Worm (Caenorhabditis elegans) whole organism, L1 larva: ENCODE results near the gene F20H11.4.
A peak's percentile ranks its signal among the peaks of the same experiment; 100 is the strongest.

Experiments used
- C04F5.9 ChIP-seq: sonication (generic microtip); optimal IDR thresholded peaks from 2 replicates; lab custom pipeline; 2016; ENCODE audit warnings: missing genetic modification characterization, missing compliant biosample characterization
- C34B4.2 ChIP-seq: sonication (generic microtip); optimal IDR thresholded peaks from 2 replicates; lab custom pipeline; 2017; ENCODE audit warnings: mild to moderate bottlenecking, missing genetic modification characterization, missing compliant biosample characterization
- F16B12.6 ChIP-seq: fragments of 150-350 bp; optimal IDR thresholded peaks from 2 replicates; lab custom pipeline; 2014; ENCODE audit warnings: missing biosample characterization, missing genetic modification characterization
- ceh-8 ChIP-seq: fragments of 200-800 bp; sonication (Bioruptor generic); optimal IDR thresholded peaks from 2 replicates; lab custom pipeline; 2018; ENCODE audit warnings: mild to moderate bottlenecking, missing genetic modification characterization, moderate library complexity, missing compliant biosample characterization
- ceh-82 ChIP-seq, 3 experiments: fragments of 150-350 bp in 1 of 3; sonication (generic microtip) in 2 of 3; optimal IDR thresholded peaks; 2 replicates each; lab custom pipeline; 2014 to 2017; ENCODE audit warnings: missing biosample characterization in 3 of 3, missing genetic modification characterization in 3 of 3
- ceh-90 ChIP-seq: sonication (generic microtip); optimal IDR thresholded peaks from 2 replicates; lab custom pipeline; 2016; ENCODE audit warnings: missing genetic modification characterization, missing compliant biosample characterization
- ces-1 ChIP-seq: fragments of 150-350 bp; optimal IDR thresholded peaks from 2 replicates; lab custom pipeline; 2014; ENCODE audit warnings: missing biosample characterization, missing genetic modification reagents, missing genetic modification characterization
- dsc-1 ChIP-seq: sonication (generic microtip); optimal IDR thresholded peaks from 2 replicates; lab custom pipeline; 2016; ENCODE audit warnings: mild to moderate bottlenecking, missing genetic modification characterization, missing compliant biosample characterization
- efl-1 ChIP-seq, 4 experiments: fragments of 150-350 bp; optimal IDR thresholded peaks in 3 of 4; peaks in 1 of 4; 1 replicate in 1 of 4; 2 replicates in 3 of 4; lab custom pipeline; 2014; ENCODE audit warnings: missing biosample characterization in 2 of 4, missing genetic modification characterization in 2 of 4, missing genetic modification reagents in 2 of 4
- egl-13 ChIP-seq: sonication (generic microtip); optimal IDR thresholded peaks from 2 replicates; lab custom pipeline; 2016; ENCODE audit warnings: missing genotype, missing genetic modification reagents, missing genetic modification characterization, missing compliant biosample characterization
- egl-27 ChIP-seq, 2 experiments: fragments of 150-350 bp in 1 of 2; sonication (generic microtip); optimal IDR thresholded peaks; 3 replicates each; lab custom pipeline; 2017 to 2018; ENCODE audit warnings: missing biosample characterization in 2 of 2, missing genetic modification characterization in 2 of 2, missing genetic modification reagents in 2 of 2
- elt-3 ChIP-seq, 6 experiments: fragments of 150-350 bp in 1 of 6; sonication (generic microtip); optimal IDR thresholded peaks; 2 replicates each; lab custom pipeline; 2017 to 2018; ENCODE audit warnings: missing biosample characterization in 6 of 6, missing genetic modification characterization in 6 of 6, inconsistent platforms in 1 of 6
- fkh-8 ChIP-seq: sonication (generic microtip); optimal IDR thresholded peaks from 2 replicates; lab custom pipeline; 2016; ENCODE audit warnings: mild to moderate bottlenecking, missing genetic modification characterization, missing compliant biosample characterization
- hlh-17 ChIP-seq: fragments of 200-800 bp; sonication (Bioruptor generic); optimal IDR thresholded peaks from 2 replicates; lab custom pipeline; 2018; ENCODE audit warnings: missing genetic modification characterization, mild to moderate bottlenecking, missing compliant biosample characterization, moderate library complexity, borderline replicate concordance
- hpl-2 ChIP-seq: fragments of 150-350 bp; optimal IDR thresholded peaks from 2 replicates; lab custom pipeline; 2014; ENCODE audit warnings: missing biosample characterization, missing genetic modification reagents, missing genetic modification characterization
- isw-1 ChIP-seq: fragments of 200-800 bp; sonication (Bioruptor generic); IDR thresholded peaks from 2 replicates; pipeline ENCODE4 v1.3.6; 2022; ENCODE audit warnings: missing genetic modification characterization, missing compliant biosample characterization
- lin-14 ChIP-seq: fragments of 200-800 bp; sonication (Bioruptor generic); optimal IDR thresholded peaks from 2 replicates; lab custom pipeline; 2018; ENCODE audit warnings: mild to moderate bottlenecking, missing genetic modification characterization, moderate library complexity, missing compliant biosample characterization
- lin-35 ChIP-seq, 2 experiments: fragments of 150-350 bp; optimal IDR thresholded peaks; 2 replicates each; lab custom pipeline; 2014; ENCODE audit warnings: missing biosample characterization in 2 of 2, missing genetic modification characterization in 2 of 2, missing genetic modification reagents in 2 of 2
- lin-39 ChIP-seq: fragments of 150-350 bp; optimal IDR thresholded peaks from 2 replicates; lab custom pipeline; 2014; ENCODE audit warnings: missing biosample characterization, missing genetic modification reagents, missing genetic modification characterization
- lsy-2 ChIP-seq, 2 experiments: fragments of 150-350 bp; optimal IDR thresholded peaks; 2 replicates each; lab custom pipeline; 2014; ENCODE audit warnings: missing biosample characterization in 2 of 2, missing genetic modification characterization in 2 of 2
- mab-9 ChIP-seq: fragments of 200-800 bp; sonication (Bioruptor generic); IDR thresholded peaks from 2 replicates; pipeline ENCODE4 v1.3.6; 2022; ENCODE audit warnings: missing genetic modification reagents, missing genetic modification characterization, missing compliant biosample characterization
- mep-1 ChIP-seq: fragments of 150-350 bp; optimal IDR thresholded peaks from 2 replicates; lab custom pipeline; 2014; ENCODE audit warnings: missing biosample characterization, missing genetic modification characterization
- nhr-11 ChIP-seq: fragments of 150-350 bp; optimal IDR thresholded peaks from 2 replicates; lab custom pipeline; 2014; ENCODE audit warnings: missing biosample characterization, missing genetic modification characterization
- nhr-19 ChIP-seq: fragments of 200-800 bp; sonication (Bioruptor generic); conservative IDR thresholded peaks from 2 replicates; pipeline ENCODE4 v1.3.6; 2022; ENCODE audit warnings: missing genetic modification characterization, missing compliant biosample characterization
- nhr-71 ChIP-seq: sonication (generic microtip); optimal IDR thresholded peaks from 2 replicates; lab custom pipeline; 2016; ENCODE audit warnings: mild to moderate bottlenecking, missing genetic modification characterization, moderate library complexity, missing compliant biosample characterization
- pag-3 ChIP-seq: sonication (generic microtip); optimal IDR thresholded peaks from 2 replicates; lab custom pipeline; 2017; ENCODE audit warnings: missing genetic modification characterization, mild to moderate bottlenecking, missing compliant biosample characterization, antibody characterized with exemption, borderline replicate concordance; ENCODE audit not compliant: insufficient read depth
- pax-3 ChIP-seq: fragments of 200-800 bp; sonication (Bioruptor generic); optimal IDR thresholded peaks from 2 replicates; lab custom pipeline; 2018; ENCODE audit warnings: mild to moderate bottlenecking, missing genetic modification characterization, moderate library complexity, missing compliant biosample characterization
- rnt-1 ChIP-seq: sonication (generic microtip); optimal IDR thresholded peaks from 2 replicates; lab custom pipeline; 2016; ENCODE audit warnings: mild to moderate bottlenecking, missing genetic modification characterization, moderate library complexity, missing compliant biosample characterization
- snpc-4 ChIP-seq: fragments of 150-350 bp; optimal IDR thresholded peaks from 2 replicates; lab custom pipeline; 2014; ENCODE audit warnings: missing biosample characterization, missing genetic modification characterization
- snu-23 ChIP-seq: sonication (generic microtip); optimal IDR thresholded peaks from 2 replicates; lab custom pipeline; 2016; ENCODE audit warnings: missing genetic modification characterization, missing compliant biosample characterization
- sox-4 ChIP-seq: sonication (generic microtip); optimal IDR thresholded peaks from 2 replicates; lab custom pipeline; 2016; ENCODE audit warnings: missing genetic modification characterization, missing compliant biosample characterization
- sptf-1 ChIP-seq: fragments of 150-350 bp; optimal IDR thresholded peaks from 2 replicates; lab custom pipeline; 2014; ENCODE audit warnings: missing biosample characterization, missing genetic modification characterization
- unc-86 ChIP-seq: sonication (generic microtip); optimal IDR thresholded peaks from 2 replicates; lab custom pipeline; 2016; ENCODE audit warnings: missing genetic modification characterization, missing compliant biosample characterization

Gene F20H11.4

DNA sequence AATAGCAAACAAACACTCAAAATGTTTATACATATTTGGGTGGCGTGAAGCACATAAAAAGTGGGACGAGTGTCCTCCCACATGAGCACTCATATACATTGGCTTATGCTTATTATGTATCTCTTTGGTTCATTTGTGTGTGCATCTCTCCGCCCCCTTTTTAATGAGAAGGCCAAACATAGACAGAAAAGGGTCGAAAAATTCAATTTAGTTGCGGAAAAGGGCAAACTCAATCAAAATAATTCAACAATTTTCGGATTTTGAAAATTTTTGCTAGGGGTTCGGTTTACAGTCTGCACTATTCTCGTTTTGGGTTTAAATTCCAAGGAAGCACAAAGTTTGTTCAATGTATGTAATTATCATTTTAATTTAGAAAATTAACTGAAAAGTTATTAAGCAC is 39.1 kb downstream of the F20H11.4 start:
- TF ChIP-seq snpc-4 (tag; lab: Kevin White, UChicago) (no peak), hlh-17 (GFP tag; lab: Kevin White, UChicago) (no peak), rnt-1 (tag; lab: Kevin White, UChicago) (no peak), lin-14 (GFP tag; lab: Kevin White, UChicago) (peak; percentile 3)

DNA sequence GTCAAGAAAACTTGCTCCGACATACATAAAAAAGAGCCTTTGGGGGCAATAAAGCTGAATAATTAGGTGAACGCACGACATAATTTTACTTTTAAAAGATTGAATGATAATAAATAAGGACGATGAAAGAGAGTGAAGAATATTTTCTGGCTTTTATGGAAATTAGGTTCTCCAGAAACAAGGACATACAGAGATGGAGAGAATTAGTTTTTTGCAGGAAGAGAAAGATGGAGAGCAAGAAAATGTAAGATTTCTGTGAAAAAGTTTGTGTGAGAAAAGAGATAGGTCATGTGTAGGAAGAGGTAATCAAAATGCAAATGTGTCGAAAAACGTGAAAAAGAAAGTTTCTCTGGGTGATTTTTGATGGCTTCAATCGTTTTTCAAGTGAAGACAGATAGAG is 43.6 kb downstream of the F20H11.4 start, which contains the start of gene pdfr-1:
Gene pdfr-1, minus strand, starts transcription at position 101 of the 400 bp plus-strand sequence.
- no peak for TF ChIP-seq ceh-90 (tag; lab: Kevin White, UChicago)
- no peak for TF ChIP-seq mab-9
- peak; percentile 11 for TF ChIP-seq egl-13
- peak; percentile 27 for TF ChIP-seq lin-14 (GFP tag; lab: Kevin White, UChicago)
- TF ChIP-seq lsy-2 (tag; optimal IDR thresholded peaks at IDR 0.05; lab: Kevin White, UChicago), result no peak
- no peak for TF ChIP-seq F16B12.6 (tag; lab: Kevin White, UChicago)
- no peak for TF ChIP-seq elt-3 (tag; optimal IDR thresholded peaks at IDR 0.05; lab: Kevin White, UChicago)
- no peak for TF ChIP-seq nhr-11 (tag; lab: Kevin White, UChicago)

DNA sequence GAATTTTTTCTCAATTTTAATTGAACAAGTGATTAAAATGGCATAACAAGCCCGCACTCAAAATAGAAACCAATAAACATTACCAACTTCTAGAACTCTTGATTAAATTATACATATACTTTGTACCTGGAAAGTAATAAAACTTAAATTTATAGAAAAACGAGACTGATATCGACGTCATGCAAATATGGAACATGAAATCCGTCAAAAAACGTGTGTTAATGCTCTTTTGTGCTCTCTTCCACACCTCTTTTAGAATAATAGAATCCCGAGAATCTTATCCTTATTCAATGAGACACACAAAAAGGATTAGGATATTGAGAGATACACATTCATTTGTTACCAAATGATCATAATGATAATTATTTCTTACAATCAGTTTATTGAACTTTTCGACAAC is 45.5 kb downstream of the F20H11.4 start:
- TF ChIP-seq fkh-8 (tag; lab: Kevin White, UChicago) (peak; percentile 27), dsc-1 (tag; lab: Kevin White, UChicago) (peak; percentile 94), nhr-19 (GFP tag; lab: Robert Waterston, UW) (no peak), lin-39 (tag; lab: Kevin White, UChicago) (no peak), mep-1 (tag; lab: Kevin White, UChicago) (no peak), pax-3 (tag; lab: Kevin White, UChicago) (peak; percentile 56), ces-1 (GFP tag; lab: Kevin White, UChicago) (no peak), C04F5.9 (tag; lab: Kevin White, UChicago) (no peak), pag-3 (tag; lab: Kevin White, UChicago) (no peak), hpl-2 (GFP tag; lab: Kevin White, UChicago) (no peak), sox-4 (no peak), isw-1 (GFP tag; lab: Robert Waterston, UW) (no peak)

DNA sequence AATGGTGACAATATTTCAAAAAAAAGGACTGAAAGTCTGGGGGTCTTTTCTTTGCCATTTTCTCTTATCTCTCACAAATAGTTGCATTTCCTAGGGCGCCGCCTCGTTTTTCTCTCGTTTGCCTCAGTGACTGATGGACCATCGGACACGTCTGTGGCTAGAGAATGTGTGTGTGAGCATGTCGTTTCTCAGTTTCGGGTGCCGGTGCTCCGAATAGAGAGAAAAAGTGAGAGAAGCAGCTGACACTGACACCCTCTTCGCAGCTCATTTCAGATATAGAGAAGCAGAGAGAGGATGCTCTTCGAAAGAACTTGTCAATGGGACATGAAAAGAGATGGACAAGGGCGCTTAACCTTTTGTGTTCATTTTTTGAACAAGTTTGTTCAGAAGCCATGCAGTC is 47.4 kb downstream of the F20H11.4 start:
- TF ChIP-seq lin-14 (GFP tag; lab: Kevin White, UChicago), result peak; percentile 88
- peak in 1 of 3 experiments; percentile 34 for TF ChIP-seq ceh-82 (tag; optimal IDR thresholded peaks at IDR 0.05; lab: Kevin White, UChicago)
- TF ChIP-seq ceh-8, result no peak
- no peak for TF ChIP-seq sptf-1 (tag; lab: Kevin White, UChicago)
- peak in 1 of 2 experiments; percentile 22 for TF ChIP-seq efl-1 (optimal IDR thresholded peaks at IDR 0.05; lab: Kevin White, UChicago)
- TF ChIP-seq efl-1 (GFP tag; optimal IDR thresholded peaks at IDR 0.05 in 1 of 2; lab: Kevin White, UChicago), result no peak
- TF ChIP-seq nhr-71, result peak; percentile 51
- peak in 1 of 2 experiments; percentile 48 for TF ChIP-seq lsy-2 (tag; optimal IDR thresholded peaks at IDR 0.05; lab: Kevin White, UChicago)
- peak in 1 of 2 experiments; percentile 28 for TF ChIP-seq lin-35 (GFP tag; optimal IDR thresholded peaks at IDR 0.05; lab: Kevin White, UChicago)
- no peak for TF ChIP-seq unc-86 (tag; lab: Kevin White, UChicago)
- TF ChIP-seq egl-27 (tag; optimal IDR thresholded peaks at IDR 0.05; lab: Kevin White, UChicago), result no peak
- TF ChIP-seq snu-23, result peak; percentile 15
- peak; percentile 63 for TF ChIP-seq rnt-1 (tag; lab: Kevin White, UChicago)
- no peak for TF ChIP-seq C34B4.2 (tag; lab: Kevin White, UChicago)
